Fruit fly (Drosophila melanogaster) whole organism, embryonic: Measurements from ENCODE around the gene CG34163.

Source experiments
- Atf6 ChIP-seq: fragments of 200-800 bp; sonication (Bioruptor generic); IDR thresholded peaks from 2 replicates; pipeline ENCODE4 v1.3.6; 2022; ENCODE audit warnings: missing biosample characterization, missing genetic modification characterization
- Bdp1 ChIP-seq: fragments of 200-800 bp; sonication (Bioruptor generic); optimal IDR thresholded peaks from 3 replicates; lab custom pipeline; 2016; ENCODE audit warnings: missing biosample characterization, missing genetic modification characterization
- C15 ChIP-seq: fragments of 200-800 bp; sonication (Bioruptor generic); IDR thresholded peaks from 3 replicates; pipeline ENCODE4 v1.3.6; 2022; ENCODE audit warnings: missing biosample characterization, missing genetic modification characterization
- CG10431 ChIP-seq: fragments of 200-800 bp; sonication (Bioruptor generic); optimal IDR thresholded peaks from 3 replicates; lab custom pipeline; 2018; ENCODE audit warnings: missing biosample characterization, mild to moderate bottlenecking, missing genetic modification characterization
- CG12219 ChIP-seq: fragments of 200-800 bp; sonication (Bioruptor generic); optimal IDR thresholded peaks from 3 replicates; lab custom pipeline; 2018; ENCODE audit warnings: missing biosample characterization, mild to moderate bottlenecking, missing genetic modification characterization
- CG1233 ChIP-seq: fragments of 200-800 bp; sonication (Bioruptor generic); optimal IDR thresholded peaks from 4 replicates; lab custom pipeline; 2018; ENCODE audit warnings: missing biosample characterization, mild to moderate bottlenecking, missing genetic modification characterization
- CG12391 ChIP-seq: fragments of 200-800 bp; sonication (Bioruptor generic); optimal IDR thresholded peaks from 3 replicates; lab custom pipeline; 2018; ENCODE audit warnings: missing biosample characterization, mild to moderate bottlenecking, missing genetic modification characterization, moderate library complexity
- CG13296 ChIP-seq: fragments of 200-800 bp; sonication (Bioruptor generic); optimal IDR thresholded peaks from 3 replicates; lab custom pipeline; 2018; ENCODE audit warnings: missing biosample characterization, mild to moderate bottlenecking, missing genetic modification characterization
- CG14441 ChIP-seq: fragments of 200-800 bp; sonication (Bioruptor generic); IDR thresholded peaks from 2 replicates; pipeline ENCODE4 v1.3.6; 2022; ENCODE audit warnings: missing biosample characterization, missing genetic modification characterization
- CG14710 ChIP-seq: fragments of 200-800 bp; sonication (Bioruptor generic); optimal IDR thresholded peaks from 3 replicates; lab custom pipeline; 2019; ENCODE audit warnings: missing biosample characterization, mild to moderate bottlenecking, missing genetic modification characterization, moderate library complexity
- CG16815 ChIP-seq: fragments of 200-800 bp; sonication (Bioruptor generic); optimal IDR thresholded peaks from 3 replicates; lab custom pipeline; 2017; ENCODE audit warnings: missing biosample characterization, mild to moderate bottlenecking, missing genetic modification characterization
- CG18764 ChIP-seq: fragments of 200-800 bp; sonication (Bioruptor generic); optimal IDR thresholded peaks from 3 replicates; lab custom pipeline; 2016; ENCODE audit warnings: missing biosample characterization, missing genetic modification characterization
- CG2116 ChIP-seq: fragments of 200-800 bp; sonication (Bioruptor generic); optimal IDR thresholded peaks from 3 replicates; lab custom pipeline; 2018; ENCODE audit warnings: missing biosample characterization, mild to moderate bottlenecking, missing genetic modification characterization
- CG31365 ChIP-seq: fragments of 200-800 bp; sonication (Bioruptor generic); optimal IDR thresholded peaks from 2 replicates; lab custom pipeline; 2018; ENCODE audit warnings: missing biosample characterization, mild to moderate bottlenecking, missing genetic modification characterization
- CG3163 ChIP-seq: fragments of 200-800 bp; sonication (Bioruptor generic); optimal IDR thresholded peaks from 3 replicates; lab custom pipeline; 2016; ENCODE audit warnings: missing biosample characterization, missing genetic modification characterization
- CG32532 ChIP-seq: fragments of 200-800 bp; sonication (Bioruptor generic); IDR thresholded peaks from 2 replicates; pipeline ENCODE4 v1.3.6; 2022; ENCODE audit warnings: missing biosample characterization, missing genetic modification characterization
- CG7786 ChIP-seq: fragments of 200-800 bp; sonication (Bioruptor generic); optimal IDR thresholded peaks from 2 replicates; lab custom pipeline; 2016; ENCODE audit warnings: missing biosample characterization, missing genetic modification characterization
- CG9215 ChIP-seq: fragments of 200-800 bp; sonication (Bioruptor generic); IDR thresholded peaks from 2 replicates; pipeline ENCODE4 v1.3.6; 2022; ENCODE audit warnings: missing biosample characterization, missing genetic modification characterization
- CG9932 ChIP-seq: fragments of 200-800 bp; sonication (Bioruptor generic); IDR thresholded peaks from 2 replicates; pipeline ENCODE4 v1.3.6; 2022; ENCODE audit warnings: missing biosample characterization, missing genetic modification characterization
- CoRest ChIP-seq: fragments of 200-800 bp; sonication (Bioruptor generic); optimal IDR thresholded peaks from 3 replicates; lab custom pipeline; 2018; ENCODE audit warnings: missing biosample characterization, mild to moderate bottlenecking, missing genetic modification characterization, moderate library complexity
- Dip3 ChIP-seq: fragments of 200-800 bp; sonication (Bioruptor generic); optimal IDR thresholded peaks from 3 replicates; lab custom pipeline; 2016; ENCODE audit warnings: missing biosample characterization, missing genetic modification characterization
- E2f2 ChIP-seq: fragments of 200-800 bp; sonication (Bioruptor generic); IDR thresholded peaks from 2 replicates; pipeline ENCODE4 v1.3.6; 2022; ENCODE audit warnings: missing biosample characterization, missing genetic modification characterization
- Ets97D ChIP-seq: fragments of 200-800 bp; sonication (Bioruptor generic); optimal IDR thresholded peaks from 3 replicates; lab custom pipeline; 2016; ENCODE audit warnings: missing biosample characterization, missing genetic modification characterization
- Fer1 ChIP-seq: fragments of 200-800 bp; sonication (Bioruptor generic); optimal IDR thresholded peaks from 2 replicates; lab custom pipeline; 2017; ENCODE audit warnings: missing biosample characterization, mild to moderate bottlenecking, missing genetic modification characterization
- Gsc ChIP-seq: fragments of 200-800 bp; sonication (Bioruptor generic); IDR thresholded peaks from 2 replicates; pipeline ENCODE4 v1.3.6; 2022; ENCODE audit warnings: missing biosample characterization, missing genetic modification characterization
- Hr78 ChIP-seq, 2 experiments: fragments of 200-800 bp in 1 of 2; fragments of >200 bp in 1 of 2; sonication (Bioruptor generic) in 1 of 2; optimal IDR thresholded peaks; 2 replicates each; lab custom pipeline; 2017 to 2019; ENCODE audit warnings: missing biosample characterization in 2 of 2, missing genetic modification characterization in 2 of 2, mild to moderate bottlenecking in 1 of 2, moderate library complexity in 1 of 2
- NC2α ChIP-seq: fragments of 200-800 bp; sonication (Bioruptor generic); optimal IDR thresholded peaks from 2 replicates; lab custom pipeline; 2016; ENCODE audit warnings: missing biosample characterization, missing genetic modification characterization
- Neu2 ChIP-seq: fragments of 200-800 bp; sonication (Bioruptor generic); optimal IDR thresholded peaks from 3 replicates; lab custom pipeline; 2016; ENCODE audit warnings: missing biosample characterization, missing genetic modification characterization, borderline replicate concordance
- Oli ChIP-seq: fragments of 200-800 bp; sonication (Bioruptor generic); optimal IDR thresholded peaks from 2 replicates; lab custom pipeline; 2018; ENCODE audit warnings: missing biosample characterization, mild to moderate bottlenecking, missing genetic modification characterization, moderate library complexity
- Optix ChIP-seq: fragments of 200-800 bp; sonication (Bioruptor generic); IDR thresholded peaks from 3 replicates; pipeline ENCODE4 v1.3.6; 2022; ENCODE audit warnings: missing biosample characterization, missing genetic modification characterization
- Rx ChIP-seq: fragments of 200-800 bp; sonication (Bioruptor generic); IDR thresholded peaks from 2 replicates; pipeline ENCODE4 v1.3.6; 2022; ENCODE audit warnings: missing biosample characterization, missing genetic modification characterization
- Stat92E ChIP-seq, 3 experiments: fragments of >200 bp in 2 of 3; fragments of 200-800 bp in 1 of 3; sonication (Bioruptor generic) in 1 of 3; optimal IDR thresholded peaks; 2 replicates each; lab custom pipeline; 2017 to 2019; ENCODE audit warnings: missing biosample characterization in 3 of 3, missing genetic modification characterization in 3 of 3, mild to moderate bottlenecking in 1 of 3, moderate library complexity in 1 of 3
- bab2 ChIP-seq: fragments of 200-800 bp; sonication (Bioruptor generic); optimal IDR thresholded peaks from 2 replicates; lab custom pipeline; 2016; ENCODE audit warnings: missing biosample characterization, missing genetic modification characterization
- bigmax ChIP-seq: fragments of 200-800 bp; sonication (Bioruptor generic); optimal IDR thresholded peaks from 2 replicates; lab custom pipeline; 2018; ENCODE audit warnings: missing biosample characterization, mild to moderate bottlenecking, missing genetic modification characterization
- crc ChIP-seq: fragments of 200-800 bp; sonication (Bioruptor generic); optimal IDR thresholded peaks from 2 replicates; lab custom pipeline; 2016; ENCODE audit warnings: missing biosample characterization, missing genetic modification characterization
- crp ChIP-seq, 2 experiments: fragments of 200-800 bp; sonication (Bioruptor generic); optimal IDR thresholded peaks; 2 replicates in 1 of 2; 3 replicates in 1 of 2; lab custom pipeline; 2017; ENCODE audit warnings: missing biosample characterization in 2 of 2, missing genetic modification characterization in 2 of 2, mild to moderate bottlenecking in 1 of 2, moderate library complexity in 1 of 2
- cwo ChIP-seq: fragments of 200-800 bp; sonication (Bioruptor generic); optimal IDR thresholded peaks from 3 replicates; lab custom pipeline; 2017; ENCODE audit warnings: missing biosample characterization, missing genetic modification characterization, mild to moderate bottlenecking, moderate library complexity, missing genetic modification reagents
- hb ChIP-seq: fragments of 200-800 bp; sonication (Bioruptor generic); IDR thresholded peaks from 3 replicates; pipeline ENCODE4 v1.3.6; 2022; ENCODE audit warnings: missing biosample characterization, missing genetic modification characterization; ENCODE audit not compliant: partially characterized antibody
- inv ChIP-seq: fragments of 200-800 bp; sonication (Bioruptor generic); IDR thresholded peaks from 2 replicates; pipeline ENCODE4 v1.3.6; 2022; ENCODE audit warnings: missing biosample characterization, missing genetic modification characterization; ENCODE audit not compliant: partially characterized antibody
- jigr1 ChIP-seq: fragments of 200-800 bp; sonication (Bioruptor generic); IDR thresholded peaks from 3 replicates; pipeline ENCODE4 v1.3.6; 2022; ENCODE audit warnings: missing biosample characterization, missing genetic modification characterization
- kay ChIP-seq: fragments of 200-800 bp; sonication (Bioruptor generic); optimal IDR thresholded peaks from 2 replicates; lab custom pipeline; 2016; ENCODE audit warnings: missing biosample characterization, missing genetic modification characterization
- peb ChIP-seq: fragments of 200-800 bp; sonication (Bioruptor generic); IDR thresholded peaks from 2 replicates; pipeline ENCODE4 v1.3.6; 2022; ENCODE audit warnings: missing biosample characterization, missing genetic modification characterization
- prd ChIP-seq, 3 experiments: fragments of >200 bp in 2 of 3; fragments of 200-800 bp in 1 of 3; sonication (Bioruptor generic) in 1 of 3; optimal IDR thresholded peaks in 2 of 3; IDR thresholded peaks in 1 of 3; 2 replicates in 2 of 3; 3 replicates in 1 of 3; pipeline versions ENCODE4 v1.3.6 to Lab custom; 2017 to 2022; ENCODE audit warnings: missing biosample characterization in 1 of 3, missing genetic modification characterization in 1 of 3
- pros ChIP-seq: fragments of 200-800 bp; sonication (Bioruptor generic); optimal IDR thresholded peaks from 3 replicates; lab custom pipeline; 2019; ENCODE audit warnings: missing biosample characterization, mild to moderate bottlenecking, missing genetic modification characterization, moderate library complexity
- sima ChIP-seq: fragments of 200-800 bp; sonication (Bioruptor generic); optimal IDR thresholded peaks from 2 replicates; lab custom pipeline; 2016; ENCODE audit warnings: missing biosample characterization, missing genetic modification characterization
- stwl ChIP-seq: fragments of 200-800 bp; sonication (Bioruptor generic); optimal IDR thresholded peaks from 3 replicates; lab custom pipeline; 2018; ENCODE audit warnings: missing biosample characterization, mild to moderate bottlenecking, missing genetic modification characterization, moderate library complexity
- vnd ChIP-seq: fragments of 200-800 bp; sonication (Bioruptor generic); IDR thresholded peaks from 3 replicates; pipeline ENCODE4 v1.3.6; 2022; ENCODE audit warnings: missing biosample characterization, missing genetic modification characterization; ENCODE audit not compliant: partially characterized antibody

The CG34163 gene

dm6 chr2L:12011682-12012655 lies 23.9 kb downstream of the CG34163 start (continued):
- TF ChIP-seq Gsc (GFP tag; lab: Robert Waterston, UW): no peak
- TF ChIP-seq CoRest (tag; lab: Kevin White, UChicago): peak; percentile 58
- no peak for TF ChIP-seq peb (GFP tag; lab: Robert Waterston, UW)
- peak; percentile 58 for TF ChIP-seq CG1233 (GFP tag; lab: Kevin White, UChicago)
- no peak for TF ChIP-seq hb
- peak; percentile 89 for TF ChIP-seq cwo (GFP tag; lab: Kevin White, UChicago)
- peak; percentile 20 for TF ChIP-seq kay
- peak; percentile 94 for TF ChIP-seq stwl (tag; lab: Kevin White, UChicago)
- TF ChIP-seq CG18764 (GFP tag; lab: Kevin White, UChicago): no peak
- TF ChIP-seq vnd (GFP tag; lab: Robert Waterston, UW): no peak
- TF ChIP-seq Dip3 (GFP tag; lab: Kevin White, UChicago): peak; percentile 35
- peak; percentile 17 for TF ChIP-seq crc (GFP tag; lab: Kevin White, UChicago)
- peak; percentile 13 for TF ChIP-seq Neu2 (GFP tag; lab: Kevin White, UChicago)
- TF ChIP-seq CG13296 (GFP tag; lab: Kevin White, UChicago): peak; percentile 44
- TF ChIP-seq CG12391 (tag; lab: Kevin White, UChicago): peak; percentile 67
- TF ChIP-seq C15: no peak
- TF ChIP-seq CG10431 (GFP tag; lab: Kevin White, UChicago): peak; percentile 51
- TF ChIP-seq Atf6 (GFP tag; lab: Robert Waterston, UW): no peak
- TF ChIP-seq crp (GFP tag; optimal IDR thresholded peaks at IDR 0.05; lab: Kevin White, UChicago): peak in 1 of 2 experiments; percentile 52
- TF ChIP-seq CG9215 (GFP tag; lab: Robert Waterston, UW): no peak
- TF ChIP-seq Rx (GFP tag; lab: Robert Waterston, UW): no peak
- no peak for TF ChIP-seq CG14441 (GFP tag; lab: Robert Waterston, UW)
- TF ChIP-seq Fer1 (GFP tag; lab: Kevin White, UChicago): peak; percentile 90
- TF ChIP-seq CG3163: peak; percentile 73
- no peak for TF ChIP-seq CG32532
- TF ChIP-seq CG12219: peak; percentile 60
- peak; percentile 76 for TF ChIP-seq Ets97D
- peak; percentile 21 for TF ChIP-seq CG2116 (GFP tag; lab: Kevin White, UChicago)
- peak; percentile 62 for TF ChIP-seq CG14710
- peak in 1 of 3 experiments; percentile 74 for TF ChIP-seq Stat92E (GFP tag; optimal IDR thresholded peaks at IDR 0.05; lab: Kevin White, UChicago)
- TF ChIP-seq jigr1: no peak
- peak; percentile 56 for TF ChIP-seq bigmax (GFP tag; lab: Kevin White, UChicago)
- TF ChIP-seq CG9932 (GFP tag; lab: Robert Waterston, UW): no peak
- TF ChIP-seq CG31365 (tag; lab: Kevin White, UChicago): peak; percentile 49
- peak; percentile 58 for TF ChIP-seq NC2α
- TF ChIP-seq Optix: no peak
- TF ChIP-seq bab2: peak; percentile 62
- TF ChIP-seq pros: peak; percentile 72
- TF ChIP-seq CG16815: peak; percentile 12
- no peak for TF ChIP-seq sima (GFP tag; lab: Kevin White, UChicago)
- TF ChIP-seq Oli (tag; lab: Kevin White, UChicago): peak; percentile 37
- TF ChIP-seq Hr78 (GFP tag; optimal IDR thresholded peaks at IDR 0.05; lab: Kevin White, UChicago): peak in 1 of 2 experiments; percentile 93
- TF ChIP-seq CG7786 (GFP tag; lab: Kevin White, UChicago): peak; percentile 75
- TF ChIP-seq inv: no peak
- TF ChIP-seq E2f2 (GFP tag; lab: Robert Waterston, UW): no peak
- TF ChIP-seq prd (optimal IDR thresholded peaks at IDR 0.05; lab: Kevin White, UChicago): no peak
- no peak for TF ChIP-seq prd (GFP tag; IDR thresholded peaks at IDR 0.05; lab: Robert Waterston, UW)
- TF ChIP-seq Bdp1 (GFP tag; lab: Kevin White, UChicago): peak; percentile 63
